Fruit fly (Drosophila melanogaster): ENCODE data around the gene CG4607.

DNA sequence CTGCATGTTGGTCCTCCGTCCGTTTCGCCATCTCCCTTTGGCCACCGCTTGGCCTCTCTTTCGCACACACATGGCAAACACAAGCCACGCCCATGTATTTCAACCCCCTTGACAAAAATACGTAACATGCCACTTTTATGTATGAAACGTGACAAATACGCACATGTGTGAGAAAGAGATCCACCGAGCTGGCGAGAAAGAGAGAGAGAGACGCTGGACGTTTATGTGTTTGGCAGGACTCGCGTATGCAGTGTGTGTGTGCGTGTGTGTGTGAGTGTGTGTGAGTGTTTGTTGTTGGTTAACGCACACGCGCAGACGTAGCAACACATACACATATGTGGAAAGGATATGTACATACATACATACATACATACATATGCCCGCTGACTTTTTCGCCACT is 41.7 kb downstream of the CG4607 start:
- TF ChIP-seq CG8478 (optimal IDR thresholded peaks at IDR 0.05) = no peak
- TF ChIP-seq pan (optimal IDR thresholded peaks at IDR 0.05) = no peak
- no peak for TF ChIP-seq Dll (optimal IDR thresholded peaks at IDR 0.05)
- no peak for TF ChIP-seq usp (GFP tag; optimal IDR thresholded peaks at IDR 0.05)
- TF ChIP-seq psq (optimal IDR thresholded peaks at IDR 0.05) = no peak
